Worm (Caenorhabditis elegans) whole organism, L1 larva: ENCODE results near the gene srh-15.

Experiments
- C34B4.2 ChIP-seq: sonication (generic microtip); optimal IDR thresholded peaks from 2 replicates; lab custom pipeline; 2017; ENCODE audit warnings: mild to moderate bottlenecking, missing genetic modification characterization, missing compliant biosample characterization
- blmp-1 ChIP-seq: fragments of 150-350 bp; optimal IDR thresholded peaks from 2 replicates; lab custom pipeline; 2014; ENCODE audit warnings: missing biosample characterization, missing genetic modification characterization
- ceh-8 ChIP-seq: fragments of 200-800 bp; sonication (Bioruptor generic); optimal IDR thresholded peaks from 2 replicates; lab custom pipeline; 2018; ENCODE audit warnings: mild to moderate bottlenecking, missing genetic modification characterization, moderate library complexity, missing compliant biosample characterization
- ceh-88 ChIP-seq: fragments of 200-800 bp; sonication (Bioruptor generic); IDR thresholded peaks from 2 replicates; pipeline ENCODE4 v1.3.6; 2022; ENCODE audit warnings: missing genetic modification characterization, missing compliant biosample characterization
- dsc-1 ChIP-seq: sonication (generic microtip); optimal IDR thresholded peaks from 2 replicates; lab custom pipeline; 2016; ENCODE audit warnings: mild to moderate bottlenecking, missing genetic modification characterization, missing compliant biosample characterization
- nhr-11 ChIP-seq: fragments of 150-350 bp; optimal IDR thresholded peaks from 2 replicates; lab custom pipeline; 2014; ENCODE audit warnings: missing biosample characterization, missing genetic modification characterization
- nhr-237 ChIP-seq: fragments of 150-350 bp; optimal IDR thresholded peaks from 2 replicates; lab custom pipeline; 2014; ENCODE audit warnings: missing biosample characterization, missing genetic modification characterization
- snpc-4 ChIP-seq: fragments of 150-350 bp; optimal IDR thresholded peaks from 2 replicates; lab custom pipeline; 2014; ENCODE audit warnings: missing biosample characterization, missing genetic modification characterization
- unc-130 ChIP-seq: fragments of 150-350 bp; optimal IDR thresholded peaks from 2 replicates; lab custom pipeline; 2017; ENCODE audit warnings: missing biosample characterization, missing genetic modification characterization, inconsistent platforms
- unc-30 ChIP-seq: sonication (generic microtip); optimal IDR thresholded peaks from 2 replicates; lab custom pipeline; 2017; ENCODE audit warnings: missing biosample characterization, missing genetic modification characterization
- unc-62 ChIP-seq: fragments of 150-350 bp; optimal IDR thresholded peaks from 2 replicates; lab custom pipeline; 2014; ENCODE audit warnings: missing biosample characterization, missing genetic modification reagents, missing genetic modification characterization
- xbp-1 ChIP-seq: sonication (generic microtip); optimal IDR thresholded peaks from 2 replicates; lab custom pipeline; 2016; ENCODE audit warnings: missing genetic modification characterization, missing compliant biosample characterization
- ztf-4 ChIP-seq: fragments of 150-350 bp; optimal IDR thresholded peaks from 2 replicates; lab custom pipeline; 2014; ENCODE audit warnings: missing biosample characterization, missing genetic modification characterization

DNA sequence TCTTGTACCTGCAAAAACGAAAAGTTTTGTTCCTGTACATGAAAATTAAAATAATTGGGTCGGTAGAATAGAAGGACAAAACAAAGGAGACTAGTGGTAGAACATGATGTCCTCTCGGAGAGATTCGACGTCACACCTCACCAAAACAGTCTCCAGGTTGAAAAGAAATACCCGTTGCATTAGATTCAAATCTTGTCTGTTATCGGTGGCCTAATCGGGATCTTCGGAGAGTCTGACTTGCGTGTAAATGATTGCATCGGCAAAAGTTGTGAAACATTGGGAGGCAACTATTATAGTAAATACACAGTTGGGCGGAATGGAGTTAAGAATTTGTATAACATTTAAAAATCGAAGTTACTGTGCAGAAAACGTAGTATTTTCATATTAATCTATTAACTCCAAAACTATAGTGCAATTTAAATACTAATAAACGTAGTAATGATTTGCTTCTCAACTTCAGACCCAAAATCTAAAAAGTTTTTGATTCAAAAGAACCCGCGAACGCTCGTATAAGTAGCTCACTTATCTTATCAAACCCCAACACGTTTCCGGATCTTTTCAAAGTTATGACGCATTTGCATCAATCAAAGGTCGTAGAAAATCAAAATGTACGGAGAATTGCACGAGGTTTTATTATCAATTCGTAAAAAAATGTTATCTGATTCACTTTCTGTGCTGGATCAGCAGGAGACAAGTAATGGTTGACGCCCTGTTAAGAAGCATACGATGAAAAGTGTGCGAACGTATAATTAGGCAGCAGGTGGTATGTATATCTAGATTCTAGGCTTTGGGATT, 12.8 kb downstream of the srh-15 start, which contains the start of gene nhr-168:
- TF ChIP-seq ceh-8 (GFP tag; lab: Kevin White, UChicago), result no peak
- TF ChIP-seq dsc-1 (tag; lab: Kevin White, UChicago), result no peak
- TF ChIP-seq snpc-4 (tag; lab: Kevin White, UChicago), result no peak
- TF ChIP-seq ztf-4 (tag; lab: Kevin White, UChicago), result no peak
- no peak for TF ChIP-seq xbp-1 (tag; lab: Kevin White, UChicago)
- TF ChIP-seq blmp-1 (tag; lab: Kevin White, UChicago), result peak; percentile 38
- TF ChIP-seq ceh-88 (GFP tag; lab: Robert Waterston, UW), result no peak
- no peak for TF ChIP-seq unc-130
- no peak for TF ChIP-seq nhr-11 (tag; lab: Kevin White, UChicago)
- no peak for TF ChIP-seq unc-62
- no peak for TF ChIP-seq unc-30 (tag; lab: Kevin White, UChicago)
- TF ChIP-seq C34B4.2, result no peak
- TF ChIP-seq nhr-237 (tag; lab: Kevin White, UChicago), result no peak
